Worm (Caenorhabditis elegans) whole organism, midembryonic: ENCODE measurements around the gene nhr-21.

Experiments used
- tab-1 ChIP-seq: fragments of 200-800 bp; sonication (Bioruptor generic); IDR thresholded peaks from 2 replicates; pipeline ENCODE4 v1.3.6; 2022; ENCODE audit warnings: missing genetic modification characterization, missing compliant biosample characterization
- ztf-23 ChIP-seq: fragments of 200-800 bp; sonication (Bioruptor generic); IDR thresholded peaks from 2 replicates; pipeline ENCODE4 v1.3.6; 2022; ENCODE audit warnings: missing genetic modification reagents, missing genetic modification characterization, missing compliant biosample characterization
- ztf-29 ChIP-seq: fragments of 200-800 bp; sonication (Bioruptor generic); IDR thresholded peaks from 2 replicates; pipeline ENCODE4 v1.3.6; 2022; ENCODE audit warnings: missing genetic modification reagents, missing genetic modification characterization, missing compliant biosample characterization

DNA sequence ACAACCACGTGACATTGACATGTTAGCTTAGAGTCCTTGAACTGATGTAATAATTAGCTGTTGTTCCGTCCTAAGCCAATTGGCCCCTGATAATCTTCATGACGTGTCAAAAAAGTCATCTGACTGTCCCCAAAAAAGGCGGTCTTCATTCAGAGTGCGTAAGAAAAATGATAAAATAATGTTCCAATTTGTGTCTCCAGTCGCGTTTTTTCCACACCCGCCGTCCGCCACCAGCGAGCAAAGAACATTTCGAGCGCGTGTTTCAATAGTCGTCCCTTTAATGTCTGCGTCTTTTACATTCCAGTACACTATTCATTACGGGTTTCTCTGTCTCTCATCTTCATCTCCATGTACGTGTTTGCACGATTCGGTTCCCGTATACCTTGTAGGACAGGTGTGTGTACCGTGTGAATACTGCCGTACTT is 1.5 kb upstream of the nhr-21 start:
- no peak for TF ChIP-seq tab-1 (GFP tag; lab: Robert Waterston, UW)
- TF ChIP-seq ztf-23 (GFP tag; lab: Robert Waterston, UW) = no peak
- TF ChIP-seq ztf-29 (GFP tag; lab: Robert Waterston, UW) = no peak
